Worm (Caenorhabditis elegans) whole organism, young adult: ENCODE measurements around the gene ttbk-5.

Experiments used
- B0019.2 ChIP-seq: fragments of 200-800 bp; sonication (Bioruptor generic); conservative IDR thresholded peaks from 2 replicates; pipeline ENCODE4 v1.3.6; 2022; ENCODE audit warnings: missing genetic modification reagents, missing genetic modification characterization, missing compliant biosample characterization
- B0261.1 ChIP-seq: sonication (generic microtip); optimal IDR thresholded peaks from 2 replicates; lab custom pipeline; 2016; ENCODE audit warnings: mild to moderate bottlenecking, missing genetic modification characterization, moderate library complexity, missing compliant biosample characterization
- F49E8.2 ChIP-seq: sonication (generic microtip); optimal IDR thresholded peaks from 3 replicates; lab custom pipeline; 2017; ENCODE audit warnings: missing genetic modification characterization, mild to moderate bottlenecking, missing compliant biosample characterization, antibody characterized with exemption, moderate library complexity; ENCODE audit not compliant: insufficient read depth
- K12H6.12 ChIP-seq: fragments of 200-800 bp; sonication (Bioruptor generic); optimal IDR thresholded peaks from 2 replicates; lab custom pipeline; 2018; ENCODE audit warnings: mild to moderate bottlenecking, missing genetic modification characterization, missing compliant biosample characterization
- T07F8.4 ChIP-seq: sonication (generic microtip); optimal IDR thresholded peaks from 2 replicates; lab custom pipeline; 2016; ENCODE audit warnings: mild to moderate bottlenecking, missing genetic modification characterization, moderate library complexity, missing compliant biosample characterization
- T26A5.8 ChIP-seq: sonication (generic microtip); optimal IDR thresholded peaks from 2 replicates; lab custom pipeline; 2016; ENCODE audit warnings: missing genetic modification characterization, missing compliant biosample characterization
- Y56A3A.18 ChIP-seq: fragments of 200-800 bp; sonication (Bioruptor generic); IDR thresholded peaks from 2 replicates; pipeline ENCODE4 v1.3.6; 2022; ENCODE audit warnings: missing genetic modification reagents, missing genetic modification characterization, missing compliant biosample characterization
- Y79H2A.3 ChIP-seq: fragments of 200-800 bp; sonication (Bioruptor generic); conservative IDR thresholded peaks from 2 replicates; pipeline ENCODE4 v1.3.6; 2022; ENCODE audit warnings: missing genetic modification reagents, missing genetic modification characterization, missing compliant biosample characterization
- akir-1 ChIP-seq: fragments of 200-800 bp; sonication (Bioruptor generic); optimal IDR thresholded peaks from 2 replicates; lab custom pipeline; 2018; ENCODE audit warnings: mild to moderate bottlenecking, missing genetic modification characterization, moderate library complexity, missing compliant biosample characterization
- aptf-3 ChIP-seq: fragments of 200-800 bp; sonication (Bioruptor generic); IDR thresholded peaks from 2 replicates; pipeline ENCODE4 v1.3.6; 2022; ENCODE audit warnings: missing genetic modification characterization, missing compliant biosample characterization
- athp-1 ChIP-seq: sonication (generic microtip); optimal IDR thresholded peaks from 2 replicates; lab custom pipeline; 2017; ENCODE audit warnings: mild to moderate bottlenecking, missing genetic modification characterization, missing compliant biosample characterization
- attf-6 ChIP-seq: fragments of 200-800 bp; sonication (Bioruptor generic); IDR thresholded peaks from 2 replicates; pipeline ENCODE4 v1.3.6; 2022; ENCODE audit warnings: missing genetic modification reagents, missing genetic modification characterization, missing compliant biosample characterization
- ccch-3 ChIP-seq: fragments of 200-800 bp; sonication (Bioruptor generic); optimal IDR thresholded peaks from 2 replicates; lab custom pipeline; 2018; ENCODE audit warnings: mild to moderate bottlenecking, missing genetic modification characterization, missing compliant biosample characterization
- efl-1 ChIP-seq: fragments of 150-350 bp; optimal IDR thresholded peaks from 2 replicates; lab custom pipeline; 2014; ENCODE audit warnings: missing biosample characterization, missing genetic modification reagents, missing genetic modification characterization
- egl-44 ChIP-seq: fragments of 200-800 bp; sonication (Bioruptor generic); IDR thresholded peaks from 2 replicates; pipeline ENCODE4 v1.3.6; 2022; ENCODE audit warnings: missing genetic modification reagents, missing genetic modification characterization, missing compliant biosample characterization
- egrh-3 ChIP-seq: fragments of 200-800 bp; sonication (Bioruptor generic); IDR thresholded peaks from 2 replicates; pipeline ENCODE4 v1.3.6; 2022; ENCODE audit warnings: missing genetic modification reagents, missing genetic modification characterization, missing compliant biosample characterization
- ekl-4 ChIP-seq: fragments of 200-800 bp; sonication (Bioruptor generic); IDR thresholded peaks from 2 replicates; pipeline ENCODE4 v1.3.6; 2022; ENCODE audit warnings: missing genetic modification reagents, missing genetic modification characterization, missing compliant biosample characterization
- gei-17 ChIP-seq: fragments of 200-800 bp; sonication (Bioruptor generic); optimal IDR thresholded peaks from 2 replicates; lab custom pipeline; 2018; ENCODE audit warnings: mild to moderate bottlenecking, missing genetic modification characterization, missing compliant biosample characterization
- hmg-1.2 ChIP-seq: fragments of 200-800 bp; sonication (Bioruptor generic); IDR thresholded peaks from 2 replicates; pipeline ENCODE4 v1.3.6; 2022; ENCODE audit warnings: missing genetic modification reagents, missing genetic modification characterization, missing compliant biosample characterization
- lag-1 ChIP-seq: fragments of 200-800 bp; sonication (Bioruptor generic); IDR thresholded peaks from 2 replicates; pipeline ENCODE4 v1.3.6; 2022; ENCODE audit warnings: missing genetic modification reagents, missing genetic modification characterization, missing compliant biosample characterization
- lsy-27 ChIP-seq: sonication (generic microtip); optimal IDR thresholded peaks from 2 replicates; lab custom pipeline; 2017; ENCODE audit warnings: missing genetic modification characterization, mild to moderate bottlenecking, missing compliant biosample characterization, antibody characterized with exemption, missing genotype, borderline replicate concordance; ENCODE audit not compliant: insufficient read depth
- madf-6 ChIP-seq: fragments of 200-800 bp; sonication (Bioruptor generic); IDR thresholded peaks from 2 replicates; pipeline ENCODE4 v1.3.6; 2022; ENCODE audit warnings: missing genetic modification reagents, missing genetic modification characterization, missing compliant biosample characterization
- madf-8 ChIP-seq: fragments of 200-800 bp; sonication (Bioruptor generic); conservative IDR thresholded peaks from 2 replicates; pipeline ENCODE4 v1.3.6; 2022; ENCODE audit warnings: missing genetic modification reagents, missing genetic modification characterization, missing compliant biosample characterization
- nhr-90 ChIP-seq: sonication (generic microtip); optimal IDR thresholded peaks from 2 replicates; lab custom pipeline; 2016; ENCODE audit warnings: missing genotype, mild to moderate bottlenecking, missing genetic modification characterization, missing compliant biosample characterization
- rpc-1 ChIP-seq, 2 experiments: fragments of 150-350 bp in 1 of 2; sonication (generic microtip) in 1 of 2; optimal IDR thresholded peaks; 2 replicates each; lab custom pipeline; 2014 to 2018; ENCODE audit warnings: missing biosample characterization in 1 of 2, missing genetic modification characterization in 1 of 2, missing genetic modification reagents in 1 of 2, missing genotype in 1 of 2
- sdz-38 ChIP-seq: sonication (generic microtip); optimal IDR thresholded peaks from 2 replicates; lab custom pipeline; 2016; ENCODE audit warnings: missing genotype, missing genetic modification characterization, missing compliant biosample characterization
- tbp1 ChIP-seq: fragments of 200-800 bp; sonication (Bioruptor generic); optimal IDR thresholded peaks from 2 replicates; lab custom pipeline; 2018; ENCODE audit warnings: mild to moderate bottlenecking, missing genetic modification characterization, missing compliant biosample characterization
- unc-62 ChIP-seq: fragments of 150-350 bp; optimal IDR thresholded peaks from 2 replicates; lab custom pipeline; 2014; ENCODE audit warnings: missing biosample characterization, missing genetic modification reagents, missing genetic modification characterization
- ztf-18 ChIP-seq: sonication (generic microtip); optimal IDR thresholded peaks from 2 replicates; lab custom pipeline; 2016; ENCODE audit warnings: missing genotype, mild to moderate bottlenecking, missing genetic modification characterization, missing compliant biosample characterization
- ztf-22 ChIP-seq: fragments of 200-800 bp; sonication (Bioruptor generic); optimal IDR thresholded peaks from 2 replicates; lab custom pipeline; 2018; ENCODE audit warnings: mild to moderate bottlenecking, missing genetic modification characterization, moderate library complexity, missing compliant biosample characterization
- ztf-26 ChIP-seq: sonication (generic microtip); optimal IDR thresholded peaks from 2 replicates; lab custom pipeline; 2017; ENCODE audit warnings: missing genetic modification characterization, missing compliant biosample characterization
- ztf-3 ChIP-seq: fragments of 200-800 bp; sonication (Bioruptor generic); optimal IDR thresholded peaks from 2 replicates; lab custom pipeline; 2018; ENCODE audit warnings: mild to moderate bottlenecking, missing genetic modification characterization, missing compliant biosample characterization

Gene ttbk-5

ce11 chrIV:10068266-10068665, 22.2 kb upstream of the ttbk-5 start (continued):
- TF ChIP-seq madf-8 (GFP tag; lab: Robert Waterston, UW): no peak

ce11 chrIV:10071121-10071520, 19.3 kb upstream of the ttbk-5 start:
- peak; percentile 38; the same call in 1 of the 2 replicates for TF ChIP-seq madf-8 (GFP tag; lab: Robert Waterston, UW)
- TF ChIP-seq madf-6 (GFP tag; lab: Robert Waterston, UW): peak; percentile 75
- peak; percentile 42 for TF ChIP-seq efl-1 (GFP tag; lab: Kevin White, UChicago)
- peak; percentile 57; the same call in 1 of the 2 replicates for TF ChIP-seq egrh-3 (GFP tag; lab: Robert Waterston, UW)

- no peak for TF ChIP-seq lag-1
- no peak for TF ChIP-seq ztf-3 (GFP tag; lab: Kevin White, UChicago)
- no peak for TF ChIP-seq athp-1 (tag; lab: Kevin White, UChicago)
- no peak for TF ChIP-seq nhr-90 (tag; lab: Kevin White, UChicago)
- TF ChIP-seq Y56A3A.18: no peak
- TF ChIP-seq T26A5.8 (tag; lab: Kevin White, UChicago): no peak
- TF ChIP-seq gei-17 (GFP tag; lab: Kevin White, UChicago): no peak
- TF ChIP-seq unc-62 (GFP tag; lab: Kevin White, UChicago): no peak
- TF ChIP-seq hmg-1.2: no peak
- no peak for TF ChIP-seq B0019.2
- no peak for TF ChIP-seq ztf-18
- no peak for TF ChIP-seq K12H6.12 (tag; lab: Kevin White, UChicago)
- TF ChIP-seq egrh-3 (GFP tag; lab: Robert Waterston, UW): no peak
- no peak for TF ChIP-seq sdz-38
Observed at ce11 chrIV:10072527-10072926, 17.9 kb upstream of the ttbk-5 start, which contains the start of gene W01B6.3. Gene W01B6.3 (minus strand): TSS chrIV:10072627.

ce11 chrIV:10075034-10075510, 15.4 kb upstream of the ttbk-5 start, which contains the start of the genes ttbk-4 and W01B6.4:
Gene ttbk-4 (minus strand): TSS chrIV:10075134.
Gene W01B6.4 (plus strand): TSS chrIV:10075460.
- no peak for TF ChIP-seq egl-44
- no peak for TF ChIP-seq tbp1 (GFP tag; lab: Kevin White, UChicago)
- TF ChIP-seq lsy-27 (tag; lab: Kevin White, UChicago): no peak
- no peak for TF ChIP-seq akir-1 (GFP tag; lab: Kevin White, UChicago)
- no peak for TF ChIP-seq ztf-3 (GFP tag; lab: Kevin White, UChicago)
- TF ChIP-seq ztf-26: no peak
- TF ChIP-seq gei-17 (GFP tag; lab: Kevin White, UChicago): no peak
- no peak for TF ChIP-seq rpc-1 (optimal IDR thresholded peaks at IDR 0.05; lab: Kevin White, UChicago)
- no peak for TF ChIP-seq rpc-1 (tag; optimal IDR thresholded peaks at IDR 0.05; lab: Kevin White, UChicago)
- TF ChIP-seq attf-6: no peak
- no peak for TF ChIP-seq athp-1 (tag; lab: Kevin White, UChicago)
- no peak for TF ChIP-seq ekl-4
- no peak for TF ChIP-seq B0261.1
- TF ChIP-seq ccch-3 (GFP tag; lab: Kevin White, UChicago): no peak
- TF ChIP-seq F49E8.2: no peak
- TF ChIP-seq ztf-22 (GFP tag; lab: Kevin White, UChicago): no peak
- TF ChIP-seq Y79H2A.3: no peak
- TF ChIP-seq K12H6.12 (tag; lab: Kevin White, UChicago): no peak
- no peak for TF ChIP-seq aptf-3 (GFP tag; lab: Robert Waterston, UW)
- TF ChIP-seq T26A5.8 (tag; lab: Kevin White, UChicago): no peak
- TF ChIP-seq T07F8.4 (tag; lab: Kevin White, UChicago): no peak

- TF ChIP-seq K12H6.12 (tag; lab: Kevin White, UChicago) (no peak), ztf-26 (no peak)
- TF ChIP-seq, all 124 proteins: peak for 0
Observed at ce11 chrIV:10075899-10076298, 14.6 kb upstream of the ttbk-5 start, which contains the start of gene W01B6.5. Gene W01B6.5 (plus strand): TSS chrIV:10076199.
